Worm (Caenorhabditis elegans) whole organism, late embryonic: Measurements from ENCODE around the gene F26G1.5.

Source experiments
- C08G9.2 ChIP-seq: sonication (generic microtip); optimal IDR thresholded peaks from 2 replicates; lab custom pipeline; 2016; ENCODE audit warnings: mild to moderate bottlenecking, missing genetic modification characterization, moderate library complexity, missing compliant biosample characterization
- C38D4.7 ChIP-seq: fragments of 200-800 bp; sonication (Bioruptor generic); optimal IDR thresholded peaks from 2 replicates; lab custom pipeline; 2018; ENCODE audit warnings: mild to moderate bottlenecking, missing genetic modification characterization, moderate library complexity, missing compliant biosample characterization
- F13H6.1 ChIP-seq: sonication (generic microtip); optimal IDR thresholded peaks from 2 replicates; lab custom pipeline; 2016; ENCODE audit warnings: missing genetic modification characterization, missing compliant biosample characterization
- K02D7.2 ChIP-seq: sonication (generic microtip); optimal IDR thresholded peaks from 2 replicates; lab custom pipeline; 2017; ENCODE audit warnings: mild to moderate bottlenecking, missing genetic modification characterization, missing compliant biosample characterization
- K09A11.1 ChIP-seq: sonication (generic microtip); optimal IDR thresholded peaks from 2 replicates; lab custom pipeline; 2017; ENCODE audit warnings: antibody characterized with exemption, mild to moderate bottlenecking, missing genetic modification characterization, missing compliant biosample characterization; ENCODE audit not compliant: insufficient read depth
- T23F11.4 ChIP-seq: fragments of 200-800 bp; sonication (Bioruptor generic); optimal IDR thresholded peaks from 2 replicates; lab custom pipeline; 2018; ENCODE audit warnings: mild to moderate bottlenecking, missing genetic modification characterization, missing compliant biosample characterization
- Y22D7AL.16 ChIP-seq: sonication (generic microtip); optimal IDR thresholded peaks from 2 replicates; lab custom pipeline; 2016; ENCODE audit warnings: missing genetic modification characterization, missing compliant biosample characterization
- ama-1 ChIP-seq: fragments of 150-350 bp; optimal IDR thresholded peaks from 2 replicates; lab custom pipeline; 2014
- ceh-2 ChIP-seq: sonication (generic microtip); optimal IDR thresholded peaks from 2 replicates; lab custom pipeline; 2016; ENCODE audit warnings: missing genotype, missing genetic modification characterization, missing compliant biosample characterization
- ceh-30 ChIP-seq: fragments of 150-350 bp; optimal IDR thresholded peaks from 2 replicates; lab custom pipeline; 2014; ENCODE audit warnings: missing biosample characterization, missing genetic modification characterization
- ceh-31 ChIP-seq: sonication (generic microtip); optimal IDR thresholded peaks from 2 replicates; lab custom pipeline; 2016; ENCODE audit warnings: missing genetic modification characterization, missing compliant biosample characterization
- ceh-34 ChIP-seq: sonication (generic microtip); optimal IDR thresholded peaks from 2 replicates; lab custom pipeline; 2016; ENCODE audit warnings: mild to moderate bottlenecking, missing genetic modification characterization, missing compliant biosample characterization
- dmd-4 ChIP-seq: sonication (generic microtip); optimal IDR thresholded peaks from 2 replicates; lab custom pipeline; 2016; ENCODE audit warnings: borderline replicate concordance, missing genetic modification characterization, missing compliant biosample characterization
- dve-1 ChIP-seq: sonication (generic microtip); optimal IDR thresholded peaks from 2 replicates; lab custom pipeline; 2017; ENCODE audit warnings: antibody characterized with exemption, mild to moderate bottlenecking, missing genetic modification characterization, missing compliant biosample characterization
- elt-2 ChIP-seq: sonication (generic microtip); optimal IDR thresholded peaks from 2 replicates; lab custom pipeline; 2016; ENCODE audit warnings: missing genetic modification reagents, missing genetic modification characterization, missing compliant biosample characterization
- ets-4 ChIP-seq: sonication (generic microtip); optimal IDR thresholded peaks from 2 replicates; lab custom pipeline; 2016; ENCODE audit warnings: missing genetic modification characterization, missing compliant biosample characterization
- eyg-1 ChIP-seq: sonication (generic microtip); optimal IDR thresholded peaks from 2 replicates; lab custom pipeline; 2016; ENCODE audit warnings: missing genotype, missing genetic modification characterization, missing compliant biosample characterization
- fax-1 ChIP-seq: sonication (generic microtip); optimal IDR thresholded peaks from 2 replicates; lab custom pipeline; 2016; ENCODE audit warnings: missing genotype, missing genetic modification characterization, missing compliant biosample characterization
- fkh-10 ChIP-seq: fragments of 150-350 bp; optimal IDR thresholded peaks from 2 replicates; lab custom pipeline; 2014; ENCODE audit warnings: missing biosample characterization, missing genetic modification reagents, missing genetic modification characterization
- fkh-6 ChIP-seq: sonication (generic microtip); optimal IDR thresholded peaks from 2 replicates; lab custom pipeline; 2016; ENCODE audit warnings: missing genetic modification characterization, missing compliant biosample characterization
- gmeb-2 ChIP-seq: sonication (generic microtip); optimal IDR thresholded peaks from 2 replicates; lab custom pipeline; 2016; ENCODE audit warnings: missing genetic modification characterization, inconsistent platforms, missing compliant biosample characterization
- hlh-8 ChIP-seq: sonication (generic microtip); optimal IDR thresholded peaks from 2 replicates; lab custom pipeline; 2016; ENCODE audit warnings: missing genotype, missing genetic modification characterization, missing compliant biosample characterization
- lim-6 ChIP-seq: sonication (generic microtip); optimal IDR thresholded peaks from 2 replicates; lab custom pipeline; 2016; ENCODE audit warnings: missing genetic modification characterization, missing compliant biosample characterization
- lin-11 ChIP-seq: fragments of 200-800 bp; sonication (Bioruptor generic); optimal IDR thresholded peaks from 2 replicates; lab custom pipeline; 2018; ENCODE audit warnings: mild to moderate bottlenecking, missing genetic modification characterization, missing compliant biosample characterization
- madf-2 ChIP-seq: sonication (generic microtip); optimal IDR thresholded peaks from 2 replicates; lab custom pipeline; 2017; ENCODE audit warnings: missing genetic modification characterization, missing compliant biosample characterization
- mec-3 ChIP-seq: sonication (generic microtip); optimal IDR thresholded peaks from 2 replicates; lab custom pipeline; 2016; ENCODE audit warnings: borderline replicate concordance, missing genetic modification characterization, missing compliant biosample characterization
- nfya-1 ChIP-seq: sonication (generic microtip); optimal IDR thresholded peaks from 2 replicates; lab custom pipeline; 2017; ENCODE audit warnings: missing genetic modification characterization, mild to moderate bottlenecking, missing compliant biosample characterization, antibody characterized with exemption, moderate library complexity
- nhr-11 ChIP-seq: fragments of 150-350 bp; optimal IDR thresholded peaks from 2 replicates; lab custom pipeline; 2014; ENCODE audit warnings: missing biosample characterization, missing genetic modification characterization
- nhr-232 ChIP-seq: sonication (generic microtip); optimal IDR thresholded peaks from 2 replicates; lab custom pipeline; 2016; ENCODE audit warnings: missing genetic modification characterization, missing compliant biosample characterization
- npax-4 ChIP-seq: sonication (generic microtip); optimal IDR thresholded peaks from 2 replicates; lab custom pipeline; 2016; ENCODE audit warnings: missing genetic modification characterization, missing compliant biosample characterization
- odd-2 ChIP-seq: sonication (generic microtip); optimal IDR thresholded peaks from 2 replicates; lab custom pipeline; 2017; ENCODE audit warnings: antibody characterized with exemption, mild to moderate bottlenecking, missing genetic modification characterization, missing compliant biosample characterization
- pat-9 ChIP-seq: fragments of 200-800 bp; sonication (Bioruptor generic); optimal IDR thresholded peaks from 2 replicates; lab custom pipeline; 2018; ENCODE audit warnings: mild to moderate bottlenecking, missing genetic modification characterization, moderate library complexity, missing compliant biosample characterization
- pax-1 ChIP-seq: fragments of 150-350 bp; optimal IDR thresholded peaks from 2 replicates; lab custom pipeline; 2014; ENCODE audit warnings: missing biosample characterization, missing genetic modification characterization
- pha-2 ChIP-seq: sonication (generic microtip); optimal IDR thresholded peaks from 2 replicates; lab custom pipeline; 2017; ENCODE audit warnings: mild to moderate bottlenecking, missing genetic modification characterization, missing compliant biosample characterization
- pha-4 ChIP-seq: fragments of 150-350 bp; optimal IDR thresholded peaks from 2 replicates; lab custom pipeline; 2018; ENCODE audit warnings: missing biosample characterization, missing genetic modification reagents, missing genetic modification characterization
- pqm-1 ChIP-seq: sonication (generic microtip); optimal IDR thresholded peaks from 2 replicates; lab custom pipeline; 2016; ENCODE audit warnings: missing genetic modification characterization, missing compliant biosample characterization
- pros-1 ChIP-seq: fragments of 150-350 bp; optimal IDR thresholded peaks from 2 replicates; lab custom pipeline; 2014; ENCODE audit warnings: missing biosample characterization, missing genetic modification reagents, missing genetic modification characterization
- ref-2 ChIP-seq: sonication (generic microtip); optimal IDR thresholded peaks from 2 replicates; lab custom pipeline; 2016; ENCODE audit warnings: missing genetic modification characterization, missing compliant biosample characterization
- rnt-1 ChIP-seq: sonication (generic microtip); optimal IDR thresholded peaks from 2 replicates; lab custom pipeline; 2016; ENCODE audit warnings: missing genetic modification characterization, missing compliant biosample characterization
- sdc-2 ChIP-seq: sonication (generic microtip); optimal IDR thresholded peaks from 2 replicates; lab custom pipeline; 2016; ENCODE audit warnings: missing genotype, missing genetic modification characterization, missing compliant biosample characterization
- sox-2 ChIP-seq: fragments of 200-800 bp; sonication (Bioruptor generic); IDR thresholded peaks from 2 replicates; pipeline ENCODE4 v1.3.6; 2022; ENCODE audit warnings: missing genetic modification reagents, missing genetic modification characterization, missing compliant biosample characterization
- sox-4 ChIP-seq: sonication (generic microtip); optimal IDR thresholded peaks from 2 replicates; lab custom pipeline; 2017; ENCODE audit warnings: mild to moderate bottlenecking, missing genetic modification characterization, inconsistent platforms, missing compliant biosample characterization
- syd-9 ChIP-seq: sonication (generic microtip); optimal IDR thresholded peaks from 2 replicates; lab custom pipeline; 2016; ENCODE audit warnings: mild to moderate bottlenecking, missing genetic modification characterization, moderate library complexity, missing compliant biosample characterization
- ttx-3 ChIP-seq: sonication (generic microtip); optimal IDR thresholded peaks from 2 replicates; lab custom pipeline; 2016; ENCODE audit warnings: missing genetic modification reagents, missing genetic modification characterization, missing compliant biosample characterization
- unc-42 ChIP-seq: sonication (generic microtip); optimal IDR thresholded peaks from 2 replicates; lab custom pipeline; 2016; ENCODE audit warnings: missing genotype, missing genetic modification characterization, missing compliant biosample characterization
- unc-86 ChIP-seq: sonication (generic microtip); optimal IDR thresholded peaks from 2 replicates; lab custom pipeline; 2016; ENCODE audit warnings: missing genetic modification characterization, missing compliant biosample characterization
- zip-5 ChIP-seq: sonication (generic microtip); optimal IDR thresholded peaks from 2 replicates; lab custom pipeline; 2016; ENCODE audit warnings: missing genetic modification characterization, missing compliant biosample characterization
- ztf-16 ChIP-seq: sonication (generic microtip); optimal IDR thresholded peaks from 2 replicates; lab custom pipeline; 2017; ENCODE audit warnings: missing genetic modification characterization, missing compliant biosample characterization

The F26G1.5 gene

DNA sequence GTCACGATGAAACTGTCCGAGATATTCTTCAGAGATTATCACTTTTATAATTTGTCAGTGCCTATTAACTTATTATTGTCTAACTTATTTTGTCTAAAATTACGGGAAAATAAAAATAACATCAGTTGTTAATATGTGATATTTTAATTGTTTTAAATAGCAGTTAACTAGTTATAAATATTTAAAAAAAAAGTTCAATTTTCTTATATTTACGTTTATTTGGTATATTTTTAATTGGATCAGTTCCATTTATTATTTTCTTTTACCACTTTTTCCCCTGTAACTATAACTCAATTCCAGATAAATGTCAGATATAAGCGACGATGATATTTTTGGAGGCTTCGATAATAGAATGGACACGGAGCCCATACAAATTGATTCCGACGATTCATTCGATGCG, 24.3 kb upstream of the F26G1.5 start, which contains the start of gene C33F10.4:
TSS of gene C33F10.4 (plus strand) at position 301 of the 400 bp plus-strand sequence.
- no peak for TF ChIP-seq gmeb-2 (tag; lab: Kevin White, UChicago)
- no peak for TF ChIP-seq rnt-1 (tag; lab: Kevin White, UChicago)
- no peak for TF ChIP-seq ceh-31 (tag; lab: Kevin White, UChicago)
- TF ChIP-seq C38D4.7 (GFP tag; lab: Kevin White, UChicago), result no peak
- TF ChIP-seq ceh-2 (tag; lab: Kevin White, UChicago), result no peak
- TF ChIP-seq dmd-4, result no peak
- TF ChIP-seq nhr-232 (tag; lab: Kevin White, UChicago), result no peak
- TF ChIP-seq elt-2 (tag; lab: Kevin White, UChicago), result no peak

DNA sequence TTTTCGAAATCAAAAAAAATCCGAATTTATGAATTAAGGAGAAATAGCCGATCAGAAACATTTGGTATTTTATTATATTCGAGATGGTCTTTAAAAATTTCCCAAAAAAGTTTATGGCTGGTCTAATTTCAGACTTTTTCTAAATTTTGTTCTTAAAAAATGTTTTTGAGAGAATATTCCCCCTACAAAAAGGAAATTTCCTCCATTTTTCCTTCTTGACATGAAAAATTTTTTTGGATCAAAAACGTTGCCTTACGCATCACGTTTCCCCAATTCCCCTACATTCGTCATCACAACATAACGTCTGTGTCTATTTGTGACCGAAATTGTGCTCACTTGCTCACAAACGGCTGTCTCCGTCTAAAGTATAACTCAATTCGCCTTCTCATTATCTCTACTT, 22.1 kb upstream of the F26G1.5 start:
- TF ChIP-seq ref-2 (tag; lab: Kevin White, UChicago) (no peak), ama-1 (no peak), ets-4 (tag; lab: Kevin White, UChicago) (no peak), zip-5 (tag; lab: Kevin White, UChicago) (no peak), eyg-1 (tag; lab: Kevin White, UChicago) (no peak), lin-11 (tag; lab: Kevin White, UChicago) (no peak), dve-1 (tag; lab: Kevin White, UChicago) (no peak), ceh-30 (tag; lab: Kevin White, UChicago) (no peak), Y22D7AL.16 (tag; lab: Kevin White, UChicago) (no peak), gmeb-2 (tag; lab: Kevin White, UChicago) (no peak), sdc-2 (tag; lab: Kevin White, UChicago) (no peak), lim-6 (no peak)
- TF ChIP-seq, all 69 proteins: peak for 0

DNA sequence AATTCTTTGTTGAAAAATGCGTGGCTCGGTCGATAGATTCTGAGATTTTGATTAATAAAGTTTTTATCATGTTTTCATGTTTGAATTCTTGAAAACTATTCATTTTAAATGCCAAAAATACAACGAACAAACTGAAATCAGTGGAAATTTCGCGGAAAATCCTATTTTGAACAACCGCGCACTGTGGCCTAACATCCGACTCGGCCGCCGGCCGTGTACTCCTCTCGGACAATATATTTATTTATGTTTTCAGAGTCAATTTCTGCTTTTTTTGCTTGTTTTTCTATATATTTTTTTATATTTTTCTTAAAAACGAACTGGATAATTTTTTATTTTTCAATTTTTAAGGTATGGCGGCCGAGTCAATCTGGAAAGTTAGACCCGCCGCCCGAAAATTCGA, 20.1 kb upstream of the F26G1.5 start, which contains the start of gene F26G1.1:
TSS of gene F26G1.1 (plus strand) at position 347 of the 400 bp plus-strand sequence.
- no peak for TF ChIP-seq ama-1
- no peak for TF ChIP-seq dmd-4
- peak; percentile 17 for TF ChIP-seq npax-4 (tag; lab: Kevin White, UChicago)
- no peak for TF ChIP-seq pros-1 (tag; lab: Kevin White, UChicago)
- TF ChIP-seq fkh-10 (GFP tag; lab: Kevin White, UChicago), result no peak
- TF ChIP-seq pha-4, result no peak
- TF ChIP-seq ref-2 (tag; lab: Kevin White, UChicago), result peak; percentile 72
- peak; percentile 39 for TF ChIP-seq pha-2
- TF ChIP-seq odd-2 (tag; lab: Kevin White, UChicago), result no peak
- peak; percentile 48 for TF ChIP-seq sdc-2 (tag; lab: Kevin White, UChicago)
- TF ChIP-seq sox-4 (tag; lab: Kevin White, UChicago), result no peak
- peak; percentile 83 for TF ChIP-seq zip-5 (tag; lab: Kevin White, UChicago)
- TF ChIP-seq fax-1 (tag; lab: Kevin White, UChicago), result peak; percentile 57
- no peak for TF ChIP-seq dve-1 (tag; lab: Kevin White, UChicago)
- TF ChIP-seq ceh-31 (tag; lab: Kevin White, UChicago), result peak; percentile 90
- TF ChIP-seq pax-1 (tag; lab: Kevin White, UChicago), result no peak
- peak; percentile 97 for TF ChIP-seq elt-2 (tag; lab: Kevin White, UChicago)
- peak; percentile 93 for TF ChIP-seq C08G9.2 (tag; lab: Kevin White, UChicago)
- TF ChIP-seq F13H6.1 (tag; lab: Kevin White, UChicago), result peak; percentile 63
- peak; percentile 90 for TF ChIP-seq hlh-8
- no peak for TF ChIP-seq pat-9 (tag; lab: Kevin White, UChicago)
- TF ChIP-seq unc-86 (tag; lab: Kevin White, UChicago), result no peak
- TF ChIP-seq sox-2 (GFP tag; lab: Robert Waterston, UW), result no peak
- TF ChIP-seq K02D7.2 (tag; lab: Kevin White, UChicago), result no peak
- peak; percentile 29 for TF ChIP-seq ceh-34
- TF ChIP-seq unc-42 (tag; lab: Kevin White, UChicago), result peak; percentile 10
- TF ChIP-seq fkh-6 (tag; lab: Kevin White, UChicago), result peak; percentile 14
- no peak for TF ChIP-seq K09A11.1 (tag; lab: Kevin White, UChicago)
- TF ChIP-seq mec-3 (tag; lab: Kevin White, UChicago), result peak; percentile 65
- TF ChIP-seq nfya-1 (tag; lab: Kevin White, UChicago), result no peak
- TF ChIP-seq pqm-1 (tag; lab: Kevin White, UChicago), result no peak
- TF ChIP-seq Y22D7AL.16 (tag; lab: Kevin White, UChicago), result no peak
- no peak for TF ChIP-seq T23F11.4 (GFP tag; lab: Kevin White, UChicago)
- no peak for TF ChIP-seq madf-2 (tag; lab: Kevin White, UChicago)
- TF ChIP-seq ttx-3 (tag; lab: Kevin White, UChicago), result peak; percentile 58
- TF ChIP-seq rnt-1 (tag; lab: Kevin White, UChicago), result peak; percentile 12
- no peak for TF ChIP-seq syd-9 (tag; lab: Kevin White, UChicago)
- TF ChIP-seq ztf-16 (tag; lab: Kevin White, UChicago), result peak; percentile 43
- peak; percentile 50 for TF ChIP-seq lim-6
- TF ChIP-seq nhr-11 (tag; lab: Kevin White, UChicago), result no peak
